Worm (Caenorhabditis elegans) whole organism, mixed stage, embryonic: ENCODE results near the gene C38C3.3.

Source experiments
- M03D4.4 ChIP-seq: sonication (generic microtip); optimal IDR thresholded peaks from 2 replicates; lab custom pipeline; 2017; ENCODE audit warnings: mild to moderate bottlenecking, missing genetic modification characterization, missing compliant biosample characterization
- bed-3 ChIP-seq: fragments of 200-800 bp; sonication (Bioruptor generic); optimal IDR thresholded peaks from 3 replicates; lab custom pipeline; 2018; ENCODE audit warnings: mild to moderate bottlenecking, missing genetic modification characterization, moderate library complexity, missing compliant biosample characterization
- blmp-1 ChIP-seq: fragments of 150-350 bp; optimal IDR thresholded peaks from 2 replicates; lab custom pipeline; 2014; ENCODE audit warnings: missing biosample characterization, missing genetic modification characterization
- ceh-39 ChIP-seq: fragments of 150-350 bp; optimal IDR thresholded peaks from 2 replicates; lab custom pipeline; 2014; ENCODE audit warnings: missing biosample characterization, missing genetic modification characterization
- ceh-43 ChIP-seq: fragments of 200-800 bp; sonication (Bioruptor generic); optimal IDR thresholded peaks from 2 replicates; lab custom pipeline; 2018; ENCODE audit warnings: mild to moderate bottlenecking, missing genetic modification characterization, moderate library complexity, missing compliant biosample characterization
- ceh-83 ChIP-seq: fragments of 200-800 bp; sonication (Bioruptor generic); optimal IDR thresholded peaks from 2 replicates; lab custom pipeline; 2018; ENCODE audit warnings: mild to moderate bottlenecking, missing genetic modification characterization, missing compliant biosample characterization
- ces-1 ChIP-seq: fragments of 150-350 bp; optimal IDR thresholded peaks from 2 replicates; lab custom pipeline; 2014; ENCODE audit warnings: missing biosample characterization, missing genetic modification reagents, missing genetic modification characterization
- cnd-1 ChIP-seq: fragments of 200-800 bp; sonication (Bioruptor generic); optimal IDR thresholded peaks from 2 replicates; lab custom pipeline; 2018; ENCODE audit warnings: mild to moderate bottlenecking, missing genetic modification characterization, missing compliant biosample characterization
- drap-1 ChIP-seq: fragments of 200-800 bp; sonication (Bioruptor generic); optimal IDR thresholded peaks from 3 replicates; lab custom pipeline; 2018; ENCODE audit warnings: mild to moderate bottlenecking, missing genetic modification characterization, missing compliant biosample characterization
- elt-1 ChIP-seq: sonication (generic microtip); optimal IDR thresholded peaks from 2 replicates; lab custom pipeline; 2017; ENCODE audit warnings: missing genetic modification characterization, mild to moderate bottlenecking, missing compliant biosample characterization, antibody characterized with exemption, moderate library complexity, borderline replicate concordance; ENCODE audit not compliant: insufficient read depth
- elt-3 ChIP-seq: fragments of 150-350 bp; optimal IDR thresholded peaks from 2 replicates; lab custom pipeline; 2014; ENCODE audit warnings: missing biosample characterization, missing genetic modification characterization
- flh-1 ChIP-seq: fragments of 200-800 bp; sonication (Bioruptor generic); optimal IDR thresholded peaks from 2 replicates; lab custom pipeline; 2018; ENCODE audit warnings: mild to moderate bottlenecking, missing genetic modification characterization, moderate library complexity, missing compliant biosample characterization
- ham-2 ChIP-seq: fragments of 200-800 bp; sonication (Bioruptor generic); optimal IDR thresholded peaks from 2 replicates; lab custom pipeline; 2018; ENCODE audit warnings: mild to moderate bottlenecking, missing genetic modification characterization, missing compliant biosample characterization
- hlh-1 ChIP-seq: fragments of 150-350 bp; optimal IDR thresholded peaks from 2 replicates; lab custom pipeline; 2014; ENCODE audit warnings: missing biosample characterization, missing genetic modification reagents, missing genetic modification characterization
- lin-13 ChIP-seq: fragments of 150-350 bp; optimal IDR thresholded peaks from 2 replicates; lab custom pipeline; 2014; ENCODE audit warnings: missing biosample characterization, missing genetic modification characterization
- lin-32 ChIP-seq: fragments of 200-800 bp; sonication (Bioruptor generic); optimal IDR thresholded peaks from 2 replicates; lab custom pipeline; 2018; ENCODE audit warnings: mild to moderate bottlenecking, missing genetic modification characterization, missing compliant biosample characterization
- lsy-2 ChIP-seq: fragments of 150-350 bp; optimal IDR thresholded peaks from 2 replicates; lab custom pipeline; 2014; ENCODE audit warnings: missing biosample characterization, missing genetic modification characterization
- mab-5 ChIP-seq: fragments of 150-350 bp; optimal IDR thresholded peaks from 2 replicates; lab custom pipeline; 2014; ENCODE audit warnings: missing biosample characterization, missing genetic modification characterization
- mep-1 ChIP-seq: fragments of 150-350 bp; optimal IDR thresholded peaks from 2 replicates; lab custom pipeline; 2017; ENCODE audit warnings: missing biosample characterization, missing genetic modification reagents, missing genetic modification characterization, inconsistent platforms
- mls-2 ChIP-seq: sonication (generic microtip); optimal IDR thresholded peaks from 2 replicates; lab custom pipeline; 2016; ENCODE audit warnings: mild to moderate bottlenecking, missing genetic modification characterization, moderate library complexity, missing compliant biosample characterization
- nhr-12 ChIP-seq: fragments of 150-350 bp; optimal IDR thresholded peaks from 2 replicates; lab custom pipeline; 2014; ENCODE audit warnings: missing biosample characterization, missing genetic modification characterization
- nhr-2 ChIP-seq: fragments of 150-350 bp; optimal IDR thresholded peaks from 2 replicates; lab custom pipeline; 2014; ENCODE audit warnings: missing biosample characterization, missing genetic modification characterization
- nhr-237 ChIP-seq: fragments of 150-350 bp; optimal IDR thresholded peaks from 2 replicates; lab custom pipeline; 2014; ENCODE audit warnings: missing biosample characterization, missing genetic modification characterization
- nhr-28 ChIP-seq: fragments of 150-350 bp; optimal IDR thresholded peaks from 2 replicates; lab custom pipeline; 2014; ENCODE audit warnings: missing biosample characterization, missing genetic modification characterization
- nhr-76 ChIP-seq: sonication (generic microtip); optimal IDR thresholded peaks from 2 replicates; lab custom pipeline; 2017; ENCODE audit warnings: missing biosample characterization, missing genetic modification characterization
- pha-4 ChIP-seq: fragments of 150-350 bp; optimal IDR thresholded peaks from 2 replicates; lab custom pipeline; 2018; ENCODE audit warnings: missing biosample characterization, missing genetic modification reagents, missing genetic modification characterization
- sem-2 ChIP-seq: fragments of 200-800 bp; sonication (Bioruptor generic); optimal IDR thresholded peaks from 2 replicates; lab custom pipeline; 2018; ENCODE audit warnings: mild to moderate bottlenecking, missing genetic modification characterization, missing compliant biosample characterization
- snpc-4 ChIP-seq: fragments of 150-350 bp; optimal IDR thresholded peaks from 2 replicates; lab custom pipeline; 2014; ENCODE audit warnings: missing biosample characterization, missing genetic modification characterization
- sptf-1 ChIP-seq: sonication (generic microtip); optimal IDR thresholded peaks from 2 replicates; lab custom pipeline; 2017; ENCODE audit warnings: mild to moderate bottlenecking, missing genetic modification characterization, moderate library complexity, missing compliant biosample characterization
- tbx-8 ChIP-seq: fragments of 200-800 bp; sonication (Bioruptor generic); optimal IDR thresholded peaks from 2 replicates; lab custom pipeline; 2018; ENCODE audit warnings: mild to moderate bottlenecking, missing genetic modification characterization, moderate library complexity, missing compliant biosample characterization
- unc-120 ChIP-seq: sonication (generic microtip); optimal IDR thresholded peaks from 2 replicates; lab custom pipeline; 2017; ENCODE audit warnings: missing genetic modification characterization, missing compliant biosample characterization; ENCODE audit not compliant: poor library complexity, severe bottlenecking
- unc-39 ChIP-seq: fragments of 150-350 bp; optimal IDR thresholded peaks from 2 replicates; lab custom pipeline; 2014; ENCODE audit warnings: missing biosample characterization, missing genetic modification characterization
- unc-62 ChIP-seq: fragments of 150-350 bp; optimal IDR thresholded peaks from 2 replicates; lab custom pipeline; 2014; ENCODE audit warnings: missing biosample characterization, missing genetic modification reagents, missing genetic modification characterization
- zip-8 ChIP-seq: fragments of 150-350 bp; optimal IDR thresholded peaks from 2 replicates; lab custom pipeline; 2014; ENCODE audit warnings: missing biosample characterization, missing genetic modification characterization
- ztf-11 ChIP-seq: fragments of 150-350 bp; optimal IDR thresholded peaks from 2 replicates; lab custom pipeline; 2014; ENCODE audit warnings: missing biosample characterization, missing genetic modification characterization

The C38C3.3 gene

DNA sequence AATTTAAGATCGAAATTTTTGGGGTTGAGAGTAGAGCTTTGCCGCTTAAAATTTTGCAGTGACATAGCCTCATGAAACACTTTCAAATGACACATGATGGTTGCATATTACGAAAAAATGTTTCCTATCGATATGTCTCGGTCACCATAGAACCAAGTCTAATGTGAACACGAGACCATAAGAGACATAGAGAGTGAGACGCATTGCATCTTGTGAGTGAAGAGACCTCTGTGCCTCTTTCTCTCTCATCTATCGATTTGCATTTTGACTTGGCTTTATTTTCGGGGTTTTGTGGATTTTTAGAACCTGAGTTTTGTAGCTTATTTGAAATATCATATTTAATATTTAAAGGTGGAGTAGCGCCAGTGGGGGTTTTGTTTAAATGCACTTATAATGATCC is 28.5 kb upstream of the C38C3.3 start:
- TF ChIP-seq sem-2 (no peak), ceh-83 (GFP tag; lab: Kevin White, UChicago) (no peak), unc-120 (tag; lab: Kevin White, UChicago) (peak; percentile 23)

DNA sequence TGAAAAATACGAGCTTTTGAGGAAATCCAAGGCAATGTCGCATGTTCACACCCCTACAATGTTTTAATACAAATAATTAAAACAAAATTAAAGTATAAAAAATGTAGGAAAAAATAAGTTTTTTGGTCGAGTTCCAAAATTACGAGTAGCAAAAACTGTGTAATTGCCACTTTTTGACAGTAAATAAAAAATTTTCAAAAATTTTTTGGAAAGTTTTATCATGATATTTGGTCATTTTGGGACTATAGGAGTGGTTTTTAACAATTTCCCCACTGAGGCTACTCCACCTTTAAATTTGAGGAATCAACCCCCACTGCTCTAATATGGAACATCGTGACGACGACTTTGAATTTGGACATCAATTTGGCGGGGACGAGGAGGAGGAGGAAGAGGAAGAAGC is 28.0 kb upstream of the C38C3.3 start, which contains the start of gene gid-8:
gid-8 (plus strand) TSS at position 301 of the 400 bp plus-strand sequence.
- TF ChIP-seq nhr-237 (tag; lab: Kevin White, UChicago) (no peak), sem-2 (no peak), mls-2 (tag; lab: Kevin White, UChicago) (no peak), nhr-2 (tag; lab: Kevin White, UChicago) (no peak), unc-39 (tag; lab: Kevin White, UChicago) (no peak), ztf-11 (tag; lab: Kevin White, UChicago) (no peak), hlh-1 (tag; lab: Kevin White, UChicago) (no peak), ceh-39 (tag; lab: Kevin White, UChicago) (no peak), nhr-76 (tag; lab: Kevin White, UChicago) (no peak), unc-120 (tag; lab: Kevin White, UChicago) (no peak), ham-2 (GFP tag; lab: Kevin White, UChicago) (no peak), ces-1 (GFP tag; lab: Kevin White, UChicago) (no peak), ceh-43 (GFP tag; lab: Kevin White, UChicago) (no peak), drap-1 (GFP tag; lab: Kevin White, UChicago) (no peak)

DNA sequence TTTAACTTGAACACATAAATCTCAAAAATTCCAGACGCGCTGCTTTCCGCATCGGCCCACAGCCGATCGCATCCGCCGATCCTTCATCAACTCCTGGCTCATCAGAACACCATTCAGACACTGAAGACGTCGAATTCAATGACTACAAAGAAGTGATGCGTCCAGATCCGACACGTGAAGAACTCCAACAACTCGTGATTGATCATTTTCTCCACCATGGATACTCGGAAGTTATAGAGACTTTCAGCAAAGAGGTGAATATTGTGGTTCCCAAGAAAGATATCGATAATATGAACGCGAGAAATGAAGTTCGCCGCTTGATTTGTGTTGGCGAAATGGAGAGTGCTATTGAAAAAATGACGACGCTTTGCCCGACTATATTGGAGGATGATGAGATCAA is 26.5 kb upstream of the C38C3.3 start:
- no peak for TF ChIP-seq ceh-39 (tag; lab: Kevin White, UChicago)

DNA sequence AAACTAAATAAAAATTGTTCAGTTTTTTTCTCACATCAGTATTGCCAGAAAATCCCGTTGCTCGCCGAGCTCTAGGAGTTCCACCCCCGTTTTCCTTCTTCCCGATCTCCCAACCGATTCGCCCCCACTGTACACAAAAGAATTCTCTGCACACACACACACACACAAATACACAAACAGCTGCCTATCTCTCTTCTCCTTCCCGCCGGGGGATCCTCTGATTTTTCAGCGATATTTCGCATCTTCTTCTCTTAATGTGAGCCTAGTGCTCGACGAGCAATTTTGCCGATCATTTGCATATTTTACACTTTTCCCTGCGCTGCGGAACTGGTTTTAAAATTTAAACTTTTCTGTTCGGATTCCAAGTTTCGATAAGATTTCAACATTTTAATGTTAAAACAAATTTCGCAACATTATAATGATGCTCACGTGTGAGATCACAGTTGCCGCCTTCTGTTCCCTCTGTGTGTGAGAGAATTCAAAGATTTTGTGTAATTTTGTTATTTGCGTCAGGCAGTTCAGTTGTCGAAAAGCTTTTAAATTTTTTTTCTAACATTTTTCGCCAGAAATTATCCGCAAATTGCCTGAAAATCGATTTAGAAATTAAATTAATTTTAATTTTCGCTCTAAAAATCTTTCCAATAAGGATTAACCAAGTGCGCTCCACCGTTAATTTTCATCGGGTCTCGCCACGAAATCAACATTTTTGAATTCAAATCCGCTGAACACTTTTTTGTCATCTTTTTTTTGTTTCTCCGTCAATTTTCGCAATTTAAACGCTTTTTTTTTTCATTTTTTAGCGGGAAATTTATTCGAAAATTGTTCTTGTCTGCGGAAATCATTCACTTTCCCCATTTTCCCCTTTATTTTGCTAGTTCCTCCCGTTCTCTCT is 24.1 kb upstream of the C38C3.3 start:
- no peak for TF ChIP-seq sptf-1 (tag; lab: Kevin White, UChicago)
- no peak for TF ChIP-seq cnd-1 (tag; lab: Kevin White, UChicago)
- no peak for TF ChIP-seq unc-39 (tag; lab: Kevin White, UChicago)
- peak; percentile 64 for TF ChIP-seq unc-120 (tag; lab: Kevin White, UChicago)
- TF ChIP-seq nhr-28 (tag; lab: Kevin White, UChicago): no peak
- peak; percentile 47 for TF ChIP-seq lsy-2 (tag; lab: Kevin White, UChicago)
- TF ChIP-seq drap-1 (GFP tag; lab: Kevin White, UChicago): no peak
- TF ChIP-seq tbx-8 (GFP tag; lab: Kevin White, UChicago): no peak
- no peak for TF ChIP-seq M03D4.4 (tag; lab: Kevin White, UChicago)
- TF ChIP-seq nhr-237 (tag; lab: Kevin White, UChicago): peak; percentile 10
- no peak for TF ChIP-seq ceh-43 (GFP tag; lab: Kevin White, UChicago)
- no peak for TF ChIP-seq ceh-39 (tag; lab: Kevin White, UChicago)
- no peak for TF ChIP-seq blmp-1
- TF ChIP-seq mab-5: no peak
- TF ChIP-seq hlh-1 (tag; lab: Kevin White, UChicago): peak; percentile 95
- no peak for TF ChIP-seq nhr-2 (tag; lab: Kevin White, UChicago)
- no peak for TF ChIP-seq nhr-76 (tag; lab: Kevin White, UChicago)
- TF ChIP-seq unc-62: peak; percentile 23
- TF ChIP-seq nhr-12 (tag; lab: Kevin White, UChicago): no peak
- no peak for TF ChIP-seq bed-3
- no peak for TF ChIP-seq sem-2
- TF ChIP-seq mls-2 (tag; lab: Kevin White, UChicago): no peak
- no peak for TF ChIP-seq ztf-11 (tag; lab: Kevin White, UChicago)
- TF ChIP-seq lin-32 (GFP tag; lab: Kevin White, UChicago): no peak
- TF ChIP-seq snpc-4 (tag; lab: Kevin White, UChicago): no peak
- no peak for TF ChIP-seq elt-1 (tag; lab: Kevin White, UChicago)
- peak; percentile 64 for TF ChIP-seq mep-1 (tag; lab: Kevin White, UChicago)
- no peak for TF ChIP-seq elt-3 (tag; lab: Kevin White, UChicago)
- TF ChIP-seq ceh-83 (GFP tag; lab: Kevin White, UChicago): no peak
- TF ChIP-seq pha-4 (tag; lab: Kevin White, UChicago): peak; percentile 32
- TF ChIP-seq ces-1 (GFP tag; lab: Kevin White, UChicago): peak; percentile 80
- no peak for TF ChIP-seq zip-8 (tag; lab: Kevin White, UChicago)
- no peak for TF ChIP-seq flh-1 (GFP tag; lab: Kevin White, UChicago)
- no peak for TF ChIP-seq lin-13
- TF ChIP-seq ham-2 (GFP tag; lab: Kevin White, UChicago): no peak
